Worm (Caenorhabditis elegans) whole organism, young adult: ENCODE results near the gene F38A5.2.

Experiments
- C17E4.6 ChIP-seq: fragments of 200-800 bp; sonication (Bioruptor generic); IDR thresholded peaks from 2 replicates; pipeline ENCODE4 v1.3.6; 2022; ENCODE audit warnings: missing genetic modification reagents, missing genetic modification characterization, missing compliant biosample characterization
- D2030.7 ChIP-seq: fragments of 200-800 bp; sonication (Bioruptor generic); IDR thresholded peaks from 2 replicates; pipeline ENCODE4 v1.3.6; 2022; ENCODE audit warnings: missing genetic modification reagents, missing genetic modification characterization, missing compliant biosample characterization
- F23B12.7 ChIP-seq: sonication (generic microtip); optimal IDR thresholded peaks from 2 replicates; lab custom pipeline; 2017; ENCODE audit warnings: missing genetic modification characterization, mild to moderate bottlenecking, missing compliant biosample characterization, antibody characterized with exemption, moderate library complexity; ENCODE audit not compliant: insufficient read depth
- F39B2.1 ChIP-seq: fragments of 200-800 bp; sonication (Bioruptor generic); IDR thresholded peaks from 2 replicates; pipeline ENCODE4 v1.3.6; 2022; ENCODE audit warnings: missing genetic modification reagents, missing genetic modification characterization, missing compliant biosample characterization
- Y56A3A.18 ChIP-seq: fragments of 200-800 bp; sonication (Bioruptor generic); IDR thresholded peaks from 2 replicates; pipeline ENCODE4 v1.3.6; 2022; ENCODE audit warnings: missing genetic modification reagents, missing genetic modification characterization, missing compliant biosample characterization
- attf-5 ChIP-seq: fragments of 200-800 bp; sonication (Bioruptor generic); optimal IDR thresholded peaks from 2 replicates; lab custom pipeline; 2018; ENCODE audit warnings: mild to moderate bottlenecking, missing genetic modification characterization, missing compliant biosample characterization
- attf-6 ChIP-seq: fragments of 200-800 bp; sonication (Bioruptor generic); IDR thresholded peaks from 2 replicates; pipeline ENCODE4 v1.3.6; 2022; ENCODE audit warnings: missing genetic modification reagents, missing genetic modification characterization, missing compliant biosample characterization
- bed-2 ChIP-seq: fragments of 200-800 bp; sonication (Bioruptor generic); IDR thresholded peaks from 2 replicates; pipeline ENCODE4 v1.3.6; 2022; ENCODE audit warnings: missing genetic modification reagents, missing genetic modification characterization, missing compliant biosample characterization
- cebp-1 ChIP-seq, 2 experiments: fragments of 200-800 bp in 1 of 2; sonication (Bioruptor generic) in 1 of 2; sonication (generic microtip) in 1 of 2; IDR thresholded peaks in 1 of 2; optimal IDR thresholded peaks in 1 of 2; 2 replicates each; pipeline versions ENCODE4 v1.3.6 to Lab custom; 2017 to 2022; ENCODE audit warnings: missing compliant biosample characterization in 2 of 2, missing genetic modification characterization in 2 of 2, mild to moderate bottlenecking in 1 of 2, missing genetic modification reagents in 1 of 2, moderate library complexity in 1 of 2
- ceh-27 ChIP-seq: fragments of 200-800 bp; sonication (Bioruptor generic); optimal IDR thresholded peaks from 2 replicates; lab custom pipeline; 2018; ENCODE audit warnings: mild to moderate bottlenecking, missing genetic modification characterization, moderate library complexity, missing compliant biosample characterization
- ceh-79 ChIP-seq: sonication (generic microtip); optimal IDR thresholded peaks from 2 replicates; lab custom pipeline; 2017; ENCODE audit warnings: mild to moderate bottlenecking, missing genetic modification characterization, missing compliant biosample characterization
- ceh-91 ChIP-seq: fragments of 200-800 bp; sonication (Bioruptor generic); IDR thresholded peaks from 2 replicates; pipeline ENCODE4 v1.3.6; 2022; ENCODE audit warnings: missing genetic modification reagents, missing genetic modification characterization, missing compliant biosample characterization
- chd-7 ChIP-seq: sonication (generic microtip); optimal IDR thresholded peaks from 2 replicates; lab custom pipeline; 2016; ENCODE audit warnings: mild to moderate bottlenecking, missing genetic modification characterization, moderate library complexity, missing compliant biosample characterization
- dox-1 ChIP-seq: fragments of 200-800 bp; sonication (Bioruptor generic); IDR thresholded peaks from 2 replicates; pipeline ENCODE4 v1.3.6; 2022; ENCODE audit warnings: missing genetic modification reagents, missing genetic modification characterization, missing compliant biosample characterization
- ets-4 ChIP-seq: fragments of 200-800 bp; sonication (Bioruptor generic); optimal IDR thresholded peaks from 2 replicates; lab custom pipeline; 2018; ENCODE audit warnings: mild to moderate bottlenecking, missing genetic modification characterization, missing compliant biosample characterization
- hmg-1.2 ChIP-seq: fragments of 200-800 bp; sonication (Bioruptor generic); IDR thresholded peaks from 2 replicates; pipeline ENCODE4 v1.3.6; 2022; ENCODE audit warnings: missing genetic modification reagents, missing genetic modification characterization, missing compliant biosample characterization
- hsf-1 ChIP-seq: fragments of 200-800 bp; sonication (Bioruptor generic); IDR thresholded peaks from 2 replicates; pipeline ENCODE4 v1.3.6; 2022; ENCODE audit warnings: missing genetic modification reagents, missing genetic modification characterization, missing compliant biosample characterization
- let-526 ChIP-seq: fragments of 200-800 bp; sonication (Bioruptor generic); IDR thresholded peaks from 2 replicates; pipeline ENCODE4 v1.3.6; 2022; ENCODE audit warnings: missing genetic modification reagents, missing genetic modification characterization, missing compliant biosample characterization
- lin-26 ChIP-seq: fragments of 200-800 bp; sonication (Bioruptor generic); IDR thresholded peaks from 2 replicates; pipeline ENCODE4 v1.3.6; 2022; ENCODE audit warnings: missing genetic modification reagents, missing genetic modification characterization, missing compliant biosample characterization
- lir-1 ChIP-seq: fragments of 200-800 bp; sonication (Bioruptor generic); conservative IDR thresholded peaks from 2 replicates; pipeline ENCODE4 v1.3.6; 2022; ENCODE audit warnings: missing genetic modification reagents, missing genetic modification characterization, missing compliant biosample characterization
- lsl-1 ChIP-seq: fragments of 200-800 bp; sonication (Bioruptor generic); optimal IDR thresholded peaks from 2 replicates; lab custom pipeline; 2018; ENCODE audit warnings: mild to moderate bottlenecking, missing genetic modification characterization, moderate library complexity, missing compliant biosample characterization
- madf-6 ChIP-seq: fragments of 200-800 bp; sonication (Bioruptor generic); IDR thresholded peaks from 2 replicates; pipeline ENCODE4 v1.3.6; 2022; ENCODE audit warnings: missing genetic modification reagents, missing genetic modification characterization, missing compliant biosample characterization
- mcd-1 ChIP-seq: fragments of 200-800 bp; sonication (Bioruptor generic); IDR thresholded peaks from 2 replicates; pipeline ENCODE4 v1.3.6; 2022; ENCODE audit warnings: missing genetic modification reagents, missing genetic modification characterization, missing compliant biosample characterization
- nhr-80 ChIP-seq: sonication (generic microtip); optimal IDR thresholded peaks from 2 replicates; lab custom pipeline; 2016; ENCODE audit warnings: missing genetic modification characterization, missing compliant biosample characterization
- pha-4 ChIP-seq: fragments of 150-350 bp; sonication (generic microtip); optimal IDR thresholded peaks from 2 replicates; lab custom pipeline; 2014; ENCODE audit warnings: missing biosample characterization, missing genetic modification reagents, missing genetic modification characterization
- repo-1 ChIP-seq: sonication (generic microtip); optimal IDR thresholded peaks from 2 replicates; lab custom pipeline; 2017; ENCODE audit warnings: mild to moderate bottlenecking, missing genetic modification characterization, missing compliant biosample characterization
- snpc-1.1 ChIP-seq: sonication (generic microtip); optimal IDR thresholded peaks from 2 replicates; lab custom pipeline; 2017; ENCODE audit warnings: missing genetic modification characterization, mild to moderate bottlenecking, missing compliant biosample characterization, antibody characterized with exemption, moderate library complexity, missing genotype, missing genetic modification reagents; ENCODE audit not compliant: insufficient read depth
- snpc-4 ChIP-seq, 5 experiments: fragments of 150-350 bp in 1 of 5; sonication (generic microtip) in 4 of 5; optimal IDR thresholded peaks; 2 replicates each; lab custom pipeline; 2014 to 2018; ENCODE audit warnings: missing genetic modification characterization in 5 of 5, missing biosample characterization in 3 of 5, antibody characterized with exemption in 2 of 5, mild to moderate bottlenecking in 2 of 5, missing compliant biosample characterization in 2 of 5, missing genotype in 2 of 5, moderate library complexity in 2 of 5, missing genetic modification reagents in 1 of 5
- zim-3 ChIP-seq: sonication (generic microtip); optimal IDR thresholded peaks from 2 replicates; lab custom pipeline; 2017; ENCODE audit warnings: mild to moderate bottlenecking, missing genetic modification characterization, moderate library complexity, missing compliant biosample characterization
- ztf-26 ChIP-seq: sonication (generic microtip); optimal IDR thresholded peaks from 2 replicates; lab custom pipeline; 2017; ENCODE audit warnings: missing genetic modification characterization, missing compliant biosample characterization
- ztf-3 ChIP-seq: fragments of 200-800 bp; sonication (Bioruptor generic); optimal IDR thresholded peaks from 2 replicates; lab custom pipeline; 2018; ENCODE audit warnings: mild to moderate bottlenecking, missing genetic modification characterization, missing compliant biosample characterization

Gene F38A5.2

DNA sequence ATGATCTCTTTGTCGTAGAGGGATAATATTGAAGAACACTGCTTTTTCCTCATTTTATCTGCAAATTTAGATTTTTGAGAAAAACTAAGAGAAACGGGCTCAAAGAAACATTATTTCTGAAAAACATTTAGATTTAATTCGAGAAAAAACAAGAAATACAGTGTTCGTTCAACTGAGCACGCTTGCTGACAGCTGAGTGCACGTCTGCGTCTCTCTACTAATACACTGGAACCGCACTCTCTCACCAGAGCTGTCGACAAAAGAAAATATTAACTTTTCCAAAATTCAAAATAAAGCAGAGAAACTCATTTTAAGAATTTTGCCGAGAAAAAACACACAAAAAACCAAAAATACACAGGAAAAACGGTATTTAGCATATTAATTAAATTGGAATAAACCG is 28.1 kb upstream of the F38A5.2 start, which contains the start of gene drh-1:
Gene drh-1, minus strand, starts transcription at position 58 of the 400 bp plus-strand sequence.
- peak; percentile 16 for TF ChIP-seq F23B12.7 (tag; lab: Kevin White, UChicago)
- peak; percentile 27 for TF ChIP-seq attf-5 (GFP tag; lab: Kevin White, UChicago)
- peak; percentile 31; the same call in 1 of the 2 replicates for TF ChIP-seq madf-6 (GFP tag; lab: Robert Waterston, UW)
- no peak for TF ChIP-seq snpc-4 (GFP tag; optimal IDR thresholded peaks at IDR 0.05; lab: Kevin White, UChicago)
- peak in 3 of 4 experiments; percentile 67 to 82 (median 74) for TF ChIP-seq snpc-4 (tag; optimal IDR thresholded peaks at IDR 0.05; lab: Kevin White, UChicago)
- peak; percentile 45; the same call in 1 of the 2 replicates for TF ChIP-seq hsf-1 (GFP tag; lab: Robert Waterston, UW)
- peak; percentile 100 for TF ChIP-seq hmg-1.2 (GFP tag; lab: Robert Waterston, UW)
- peak; percentile 32 for TF ChIP-seq lsl-1 (GFP tag; lab: Kevin White, UChicago)
- TF ChIP-seq dox-1 (GFP tag; lab: Robert Waterston, UW): no peak
- no peak for TF ChIP-seq Y56A3A.18 (GFP tag; lab: Robert Waterston, UW)
- no peak for TF ChIP-seq C17E4.6 (GFP tag; lab: Robert Waterston, UW)
- TF ChIP-seq mcd-1: peak; percentile 51; the same call in 1 of the 2 replicates
- TF ChIP-seq ceh-91: no peak
- TF ChIP-seq ztf-26: no peak
- TF ChIP-seq D2030.7 (GFP tag; lab: Robert Waterston, UW): peak; percentile 36; the same call in 1 of the 2 replicates

DNA sequence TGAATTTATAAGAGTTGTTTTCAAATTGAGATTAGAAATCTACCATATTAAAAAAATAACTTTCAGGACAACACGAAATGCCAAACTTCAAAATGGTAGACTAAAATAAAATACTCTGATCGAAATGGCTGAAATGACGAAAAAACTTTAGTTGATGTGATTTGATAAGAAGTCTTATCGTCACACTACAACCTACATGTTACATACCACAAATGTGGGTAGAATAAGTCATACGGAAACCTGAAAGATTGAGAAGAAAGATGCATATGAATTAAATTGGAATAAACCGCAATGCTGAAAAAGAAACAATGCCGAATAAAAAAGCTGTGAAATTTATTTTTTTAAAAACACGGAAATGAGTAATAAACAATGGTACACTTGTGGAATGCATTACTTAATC is 21.9 kb upstream of the F38A5.2 start:
- TF ChIP-seq let-526 (GFP tag; lab: Robert Waterston, UW): no peak
- peak; percentile 6 for TF ChIP-seq nhr-80 (tag; lab: Kevin White, UChicago)

DNA sequence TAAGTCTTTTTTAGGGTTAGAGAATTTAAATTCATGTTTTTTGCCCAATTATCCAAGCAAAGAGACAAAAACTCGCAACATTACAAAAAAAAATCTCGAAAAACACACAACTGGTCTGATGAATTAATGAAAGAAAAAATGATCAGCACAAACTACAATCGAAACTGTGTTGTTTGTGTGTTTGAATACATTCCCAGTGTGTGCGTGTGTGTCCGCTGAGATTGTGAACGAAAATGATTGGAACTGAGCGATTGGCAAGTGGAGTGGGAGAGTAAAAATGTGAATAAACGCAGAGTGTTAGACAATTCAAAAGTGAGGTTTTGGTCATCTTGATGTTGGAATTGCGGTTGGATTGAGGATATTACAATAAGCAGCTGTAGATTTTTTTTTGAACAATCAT is 21.4 kb upstream of the F38A5.2 start:
- no peak for TF ChIP-seq hsf-1 (GFP tag; lab: Robert Waterston, UW)
- no peak for TF ChIP-seq cebp-1 (GFP tag; IDR thresholded peaks at IDR 0.05; lab: Robert Waterston, UW)
- TF ChIP-seq cebp-1 (tag; optimal IDR thresholded peaks at IDR 0.05; lab: Kevin White, UChicago): peak; percentile 5
- TF ChIP-seq bed-2: no peak
- TF ChIP-seq, all 124 proteins: peak for 1

DNA sequence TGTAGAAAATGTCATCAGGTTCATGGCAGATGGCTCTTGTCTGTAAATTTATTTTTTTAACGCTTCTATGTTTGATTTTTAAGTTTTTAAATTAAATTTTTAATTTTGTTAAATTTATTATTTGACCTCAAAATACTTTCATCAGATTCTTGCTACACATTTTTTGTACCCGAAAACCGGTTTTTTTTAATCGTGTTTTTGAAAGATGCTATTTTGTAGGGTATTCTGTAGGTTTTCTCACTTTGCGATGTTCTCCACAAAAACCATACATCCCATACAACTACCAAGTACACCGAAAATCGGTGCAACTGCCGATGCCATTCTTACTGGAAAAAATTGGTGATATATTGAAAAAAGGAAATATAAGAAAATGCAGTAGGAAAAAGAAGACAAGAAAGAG is 20.7 kb upstream of the F38A5.2 start, which contains the start of gene nstp-2:
Gene nstp-2, minus strand, starts transcription at position 326 of the 400 bp plus-strand sequence.
- TF ChIP-seq F39B2.1 (GFP tag; lab: Robert Waterston, UW) (no peak), ets-4 (no peak), lsl-1 (GFP tag; lab: Kevin White, UChicago) (no peak), zim-3 (tag; lab: Kevin White, UChicago) (no peak), ztf-3 (GFP tag; lab: Kevin White, UChicago) (no peak), lir-1 (GFP tag; lab: Robert Waterston, UW) (no peak), snpc-1.1 (tag; lab: Kevin White, UChicago) (no peak), pha-4 (tag; lab: Kevin White, UChicago) (no peak), dox-1 (GFP tag; lab: Robert Waterston, UW) (no peak), ceh-79 (tag; lab: Kevin White, UChicago) (no peak), attf-6 (GFP tag; lab: Robert Waterston, UW) (no peak)

DNA sequence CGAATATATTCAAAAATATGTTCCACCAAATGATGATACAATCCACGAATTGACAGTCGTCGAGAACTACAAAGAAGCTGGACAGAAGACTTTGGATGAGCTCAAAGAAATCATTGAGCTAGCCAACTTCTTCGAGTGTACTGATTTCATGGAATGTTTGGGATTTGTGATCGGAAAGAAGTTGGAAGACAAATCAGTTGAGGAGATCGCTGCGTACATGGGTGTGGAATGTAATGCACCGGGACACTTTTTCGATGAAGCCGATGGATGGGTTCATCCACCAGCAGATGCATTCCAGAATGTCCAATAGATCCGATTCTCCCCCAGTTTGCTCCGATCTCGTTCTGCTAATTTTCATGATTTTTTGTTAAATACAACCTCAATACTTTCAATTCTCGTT is 18.3 kb upstream of the F38A5.2 start:
- TF ChIP-seq ceh-27 (no peak), pha-4 (tag; lab: Kevin White, UChicago) (no peak), chd-7 (tag; lab: Kevin White, UChicago) (peak; percentile 8), repo-1 (tag; lab: Kevin White, UChicago) (peak; percentile 53), lin-26 (GFP tag; lab: Robert Waterston, UW) (no peak)
